Worm (Caenorhabditis elegans) whole organism, L4/young adult: ENCODE results near the gene unc-31.

Experiments
- dao-5 ChIP-seq: sonication (generic microtip); optimal IDR thresholded peaks from 2 replicates; lab custom pipeline; 2016; ENCODE audit warnings: missing genotype, missing genetic modification characterization, moderate library complexity, missing compliant biosample characterization
- him-1 ChIP-seq: sonication (generic microtip); optimal IDR thresholded peaks from 2 replicates; lab custom pipeline; 2016; ENCODE audit warnings: missing genotype, missing genetic modification reagents, missing genetic modification characterization, missing compliant biosample characterization

ce11 chrIV:12793621-12794020 lies 20.0 kb downstream of the unc-31 start, which contains the start of gene pin-2:
- TF ChIP-seq him-1 (tag; lab: Kevin White, UChicago) (no peak), dao-5 (tag; lab: Kevin White, UChicago) (no peak)
